Fruit fly (Drosophila melanogaster) whole organism, pupa: ENCODE results near the gene Gr39b.

Experiments used
- CG10348 ChIP-seq: fragments of 200-800 bp; sonication (Bioruptor generic); IDR thresholded peaks from 2 replicates; pipeline ENCODE4 v1.3.6; 2022; ENCODE audit warnings: missing biosample characterization, missing genetic modification characterization
- CG12605 ChIP-seq: fragments of 200-800 bp; sonication (Bioruptor generic); IDR thresholded peaks from 2 replicates; pipeline ENCODE4 v1.3.6; 2022; ENCODE audit warnings: missing biosample characterization, missing genetic modification characterization
- CG13204 ChIP-seq: fragments of 200-800 bp; sonication (Bioruptor generic); optimal IDR thresholded peaks from 2 replicates; lab custom pipeline; 2018; ENCODE audit warnings: missing biosample characterization, mild to moderate bottlenecking, missing genetic modification characterization, moderate library complexity
- CG14655 ChIP-seq: fragments of 200-800 bp; sonication (Bioruptor generic); optimal IDR thresholded peaks from 3 replicates; lab custom pipeline; 2017; ENCODE audit warnings: mild to moderate bottlenecking, missing biosample characterization, missing genetic modification reagents, missing genetic modification characterization
- CG15710 ChIP-seq: fragments of 200-800 bp; sonication (Bioruptor generic); optimal IDR thresholded peaks from 2 replicates; lab custom pipeline; 2018; ENCODE audit warnings: missing biosample characterization, mild to moderate bottlenecking, missing genetic modification characterization, moderate library complexity
- CG17806 ChIP-seq: fragments of 200-800 bp; sonication (Bioruptor generic); optimal IDR thresholded peaks from 2 replicates; lab custom pipeline; 2018; ENCODE audit warnings: missing biosample characterization, mild to moderate bottlenecking, missing genetic modification characterization, moderate library complexity
- CG32121 ChIP-seq: fragments of 200-800 bp; sonication (Bioruptor generic); IDR thresholded peaks from 2 replicates; pipeline ENCODE4 v1.3.6; 2022; ENCODE audit warnings: missing biosample characterization, missing genetic modification characterization
- CG34367 ChIP-seq: fragments of 200-800 bp; sonication (Bioruptor generic); optimal IDR thresholded peaks from 2 replicates; lab custom pipeline; 2018; ENCODE audit warnings: missing biosample characterization, mild to moderate bottlenecking, missing genetic modification characterization
- CG4496 ChIP-seq: fragments of 200-800 bp; sonication (Bioruptor generic); IDR thresholded peaks from 3 replicates; pipeline ENCODE4 v1.3.6; 2022; ENCODE audit warnings: missing biosample characterization, missing genetic modification characterization
- CG8159 ChIP-seq: fragments of 200-800 bp; sonication (Bioruptor generic); optimal IDR thresholded peaks from 3 replicates; lab custom pipeline; 2018; ENCODE audit warnings: missing biosample characterization, mild to moderate bottlenecking, missing genetic modification characterization, moderate library complexity
- CG8301 ChIP-seq: fragments of 200-800 bp; sonication (Bioruptor generic); optimal IDR thresholded peaks from 2 replicates; lab custom pipeline; 2018; ENCODE audit warnings: missing biosample characterization, mild to moderate bottlenecking, missing genetic modification characterization
- CG9948 ChIP-seq: fragments of 200-800 bp; sonication (Bioruptor generic); optimal IDR thresholded peaks from 2 replicates; lab custom pipeline; 2018; ENCODE audit warnings: missing biosample characterization, mild to moderate bottlenecking, missing genetic modification characterization, moderate library complexity
- D1 ChIP-seq: fragments of 200-800 bp; sonication (Bioruptor generic); optimal IDR thresholded peaks from 2 replicates; lab custom pipeline; 2018; ENCODE audit warnings: missing biosample characterization, mild to moderate bottlenecking, missing genetic modification characterization, moderate library complexity
- EcR ChIP-seq: fragments of 200-800 bp; sonication (Bioruptor generic); optimal IDR thresholded peaks from 3 replicates; lab custom pipeline; 2019; ENCODE audit warnings: missing biosample characterization, missing genetic modification characterization, mild to moderate bottlenecking, moderate library complexity, missing genetic modification reagents
- Ets98B ChIP-seq: fragments of 200-800 bp; sonication (Bioruptor generic); IDR thresholded peaks from 2 replicates; pipeline ENCODE4 v1.3.6; 2022; ENCODE audit warnings: missing biosample characterization, missing genetic modification characterization
- Pif1A ChIP-seq: fragments of 200-800 bp; sonication (Bioruptor generic); optimal IDR thresholded peaks from 3 replicates; lab custom pipeline; 2016; ENCODE audit warnings: missing biosample characterization, missing genetic modification characterization
- Pif1B ChIP-seq: fragments of 200-800 bp; sonication (Bioruptor generic); optimal IDR thresholded peaks from 3 replicates; lab custom pipeline; 2016; ENCODE audit warnings: missing biosample characterization, missing genetic modification characterization
- Snoo ChIP-seq: fragments of 200-800 bp; sonication (Bioruptor generic); optimal IDR thresholded peaks from 3 replicates; lab custom pipeline; 2017; ENCODE audit warnings: missing biosample characterization, mild to moderate bottlenecking, missing genetic modification characterization, inconsistent platforms
- fd96Ca ChIP-seq: fragments of 200-800 bp; sonication (Bioruptor generic); IDR thresholded peaks from 3 replicates; pipeline ENCODE4 v1.3.6; 2022; ENCODE audit warnings: missing biosample characterization, missing genetic modification characterization
- gl ChIP-seq: fragments of 200-800 bp; sonication (Bioruptor generic); optimal IDR thresholded peaks from 2 replicates; lab custom pipeline; 2018; ENCODE audit warnings: missing biosample characterization, mild to moderate bottlenecking, missing genetic modification characterization
- rn ChIP-seq: fragments of 200-800 bp; sonication (Bioruptor generic); IDR thresholded peaks from 2 replicates; pipeline ENCODE4 v1.3.6; 2022; ENCODE audit warnings: missing biosample characterization, missing genetic modification characterization

Gr39b gene

DNA sequence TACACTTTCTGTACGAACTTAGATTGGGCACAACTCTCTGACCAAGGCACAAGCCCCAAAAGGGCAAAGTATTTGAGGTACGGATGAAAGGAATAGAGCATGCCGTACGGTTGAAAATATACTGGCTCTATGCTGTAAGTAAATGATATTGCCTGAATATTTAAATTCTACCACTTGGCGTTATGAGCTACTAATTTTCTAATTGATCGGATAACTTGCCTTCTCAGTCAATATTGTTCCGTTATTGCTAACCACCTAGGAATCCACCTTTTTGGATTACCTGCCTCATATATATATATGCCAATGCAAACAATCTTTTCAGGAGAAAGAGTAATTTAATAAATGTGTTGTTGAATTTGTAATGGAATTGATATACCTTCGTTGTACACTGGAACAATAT is at the start of gene Gr39b:
Gene Gr39b, minus strand, starts transcription at position 101 of the 400 bp plus-strand sequence.
- no peak for TF ChIP-seq CG10348 (GFP tag; lab: Robert Waterston, UW)
- no peak for TF ChIP-seq Pif1B (GFP tag; lab: Kevin White, UChicago)
- no peak for TF ChIP-seq rn (GFP tag; lab: Robert Waterston, UW)
- no peak for TF ChIP-seq CG34367 (tag; lab: Kevin White, UChicago)
- TF ChIP-seq fd96Ca (GFP tag; lab: Robert Waterston, UW), result no peak
- TF ChIP-seq CG17806 (tag; lab: Kevin White, UChicago), result no peak
- no peak for TF ChIP-seq CG12605
- TF ChIP-seq gl, result no peak
- TF ChIP-seq CG15710, result no peak

DNA sequence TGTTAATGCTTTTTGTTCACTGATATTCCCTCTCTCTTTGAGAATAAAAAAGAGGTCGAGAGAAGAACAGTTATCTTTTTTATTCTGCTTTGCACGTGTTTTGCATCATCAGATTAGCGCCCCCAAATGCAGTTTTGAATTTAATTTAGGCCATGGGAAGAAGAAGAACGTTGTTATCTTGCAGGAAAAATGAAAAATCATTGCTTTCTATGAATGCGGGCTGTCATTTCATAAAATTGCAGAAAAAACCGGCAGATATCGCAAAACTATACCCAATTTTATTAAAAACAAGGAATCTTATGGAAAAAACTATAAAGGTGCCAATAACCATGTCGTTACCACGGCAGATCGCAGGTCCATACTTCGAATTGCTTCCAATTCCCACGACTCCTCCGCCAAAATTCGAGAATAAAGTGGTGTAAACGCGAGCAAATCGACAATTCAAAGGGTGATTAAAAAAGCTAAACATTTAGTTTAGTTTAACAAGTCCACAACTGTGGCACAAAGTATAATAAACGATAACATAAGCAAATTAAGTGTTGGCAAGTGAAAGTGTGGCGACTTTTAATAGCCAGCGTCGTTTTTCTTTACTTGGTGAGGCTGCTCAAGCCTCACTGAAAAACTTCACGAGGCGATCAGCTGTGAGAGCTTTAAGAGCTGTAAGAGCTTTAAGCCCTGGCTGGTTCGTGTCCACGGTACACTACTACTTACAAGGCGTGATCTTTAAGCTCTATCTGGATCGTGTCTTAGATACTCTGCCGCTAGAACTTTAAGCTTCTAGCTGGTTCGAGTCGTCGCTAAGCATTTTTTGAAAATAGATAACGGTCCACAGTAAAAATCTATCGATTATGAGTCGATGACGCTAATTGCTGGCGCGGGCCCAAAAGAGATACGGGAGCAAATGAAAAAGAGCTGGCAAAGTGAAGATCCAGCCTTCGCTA is 27.5 kb upstream of the Gr39b start:
- TF ChIP-seq D1 (peak; percentile 34), CG9948 (tag; lab: Kevin White, UChicago) (no peak)

DNA sequence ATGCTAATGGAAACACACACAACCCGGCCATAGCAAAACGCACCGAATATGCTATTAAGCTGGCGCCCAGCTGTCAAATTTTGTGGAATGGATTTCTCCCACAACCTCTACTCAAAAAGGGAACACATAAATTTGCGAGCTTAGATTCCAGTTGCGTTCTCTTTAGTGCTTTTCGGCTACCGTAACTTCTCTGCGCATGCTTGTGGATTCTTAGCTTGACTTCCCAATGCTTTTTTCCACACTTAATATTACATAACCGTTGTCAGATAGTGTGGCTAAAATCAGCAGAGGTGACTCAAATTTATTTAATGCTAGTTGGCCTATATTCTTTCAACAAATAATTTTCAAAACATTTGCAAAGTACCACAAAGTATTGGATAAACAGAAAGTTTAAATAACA is 11.9 kb upstream of the Gr39b start:
- TF ChIP-seq CG14655 (GFP tag; lab: Kevin White, UChicago) (no peak), Pif1A (no peak), CG9948 (tag; lab: Kevin White, UChicago) (no peak)

DNA sequence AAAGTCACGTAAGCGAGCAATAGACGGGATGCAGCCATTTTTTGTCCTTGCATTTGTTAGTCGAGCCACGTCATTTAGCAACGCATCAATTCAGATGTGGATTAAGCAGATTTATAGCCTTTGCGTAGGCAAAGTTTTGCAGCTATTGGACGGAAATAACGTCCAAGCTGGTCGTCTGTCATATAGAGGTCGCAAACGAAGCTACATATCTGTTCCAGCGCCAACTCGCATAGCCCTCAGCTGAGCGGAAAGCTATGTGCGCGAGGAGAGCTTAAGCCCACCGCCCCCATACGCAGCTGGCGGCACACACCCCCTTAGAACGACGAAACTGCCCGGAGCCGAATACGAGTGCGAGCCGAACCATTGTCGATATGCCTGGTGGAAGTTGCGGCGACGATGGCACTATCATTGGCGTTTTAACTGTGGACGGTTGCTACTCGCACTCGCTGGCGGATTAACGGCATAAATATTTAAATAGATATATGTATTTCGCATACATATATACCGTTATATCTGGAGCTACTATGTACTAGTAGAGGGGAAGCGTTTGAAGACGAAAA is 10.4 kb upstream of the Gr39b start, which contains the start of gene nrv3:
Gene nrv3, plus strand, starts transcription at position 211 of the 560 bp plus-strand sequence.
- TF ChIP-seq CG8301 (tag; lab: Kevin White, UChicago), result no peak
- no peak for TF ChIP-seq CG10348 (GFP tag; lab: Robert Waterston, UW)
- no peak for TF ChIP-seq CG34367 (tag; lab: Kevin White, UChicago)
- no peak for TF ChIP-seq CG17806 (tag; lab: Kevin White, UChicago)
- TF ChIP-seq fd96Ca (GFP tag; lab: Robert Waterston, UW), result no peak
- TF ChIP-seq Pif1A, result no peak
- TF ChIP-seq Snoo (tag; lab: Kevin White, UChicago), result no peak
- TF ChIP-seq CG13204 (GFP tag; lab: Kevin White, UChicago), result no peak
- no peak for TF ChIP-seq EcR (GFP tag; lab: Kevin White, UChicago)
- TF ChIP-seq, all 21 proteins: peak for 0

DNA sequence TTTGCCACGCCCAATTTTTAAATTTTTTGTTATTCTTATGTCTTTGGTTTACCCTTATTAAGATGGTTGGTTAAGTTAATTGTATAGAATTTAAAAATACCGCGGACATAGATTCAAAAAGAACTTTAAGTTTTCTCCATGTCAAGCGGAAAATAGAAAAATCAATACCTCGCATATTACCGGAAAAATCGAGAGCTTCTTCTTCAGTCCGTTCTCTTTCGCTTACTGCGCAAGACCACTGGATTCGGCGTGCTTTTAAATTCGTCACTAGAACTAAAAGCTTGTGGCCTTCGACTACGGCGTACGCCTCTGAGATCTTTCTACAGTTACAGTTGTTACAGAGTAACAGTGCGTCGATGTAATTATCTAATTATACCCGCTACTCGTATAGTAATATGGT is 8.5 kb upstream of the Gr39b start:
- TF ChIP-seq Pif1A, result no peak
- TF ChIP-seq rn (GFP tag; lab: Robert Waterston, UW), result no peak
- TF ChIP-seq CG8301 (tag; lab: Kevin White, UChicago), result no peak
- TF ChIP-seq CG32121 (GFP tag; lab: Robert Waterston, UW), result no peak
- TF ChIP-seq CG10348 (GFP tag; lab: Robert Waterston, UW), result no peak
- TF ChIP-seq CG15710, result no peak
- no peak for TF ChIP-seq CG17806 (tag; lab: Kevin White, UChicago)
- TF ChIP-seq gl, result no peak

DNA sequence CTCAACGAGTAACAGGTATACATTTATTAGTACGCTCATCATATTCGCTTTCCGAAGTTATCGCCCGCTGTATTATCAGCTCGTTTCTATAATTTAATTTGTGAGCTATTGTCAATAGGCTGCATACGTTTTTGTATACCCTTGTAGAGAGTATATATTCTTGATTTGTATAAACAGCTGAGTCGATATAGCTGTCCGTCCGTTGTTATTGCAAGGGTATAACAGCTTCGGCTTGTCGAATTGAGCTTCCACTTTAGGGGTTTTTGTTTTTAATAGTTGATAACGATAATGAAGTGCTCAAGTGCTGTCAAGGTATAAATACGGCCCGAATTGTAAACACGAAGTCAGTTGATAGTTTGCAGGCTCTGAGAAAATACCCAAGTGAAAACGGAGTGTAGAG is 1.4 kb upstream of the Gr39b start, which contains the start of gene CG8665:
Gene CG8665, plus strand, starts transcription at position 342 of the 400 bp plus-strand sequence.
- TF ChIP-seq CG17806 (tag; lab: Kevin White, UChicago), result no peak
- TF ChIP-seq Ets98B, result no peak
- TF ChIP-seq Pif1B (GFP tag; lab: Kevin White, UChicago), result peak; percentile 7
- no peak for TF ChIP-seq Pif1A
- peak; percentile 2 for TF ChIP-seq CG8159 (tag; lab: Kevin White, UChicago)
- no peak for TF ChIP-seq Snoo (tag; lab: Kevin White, UChicago)
- no peak for TF ChIP-seq CG15710
- TF ChIP-seq CG14655 (GFP tag; lab: Kevin White, UChicago), result no peak
- no peak for TF ChIP-seq CG9948 (tag; lab: Kevin White, UChicago)
- TF ChIP-seq CG4496 (GFP tag; lab: Robert Waterston, UW), result no peak
- no peak for TF ChIP-seq CG10348 (GFP tag; lab: Robert Waterston, UW)
- no peak for TF ChIP-seq rn (GFP tag; lab: Robert Waterston, UW)
- no peak for TF ChIP-seq CG8301 (tag; lab: Kevin White, UChicago)
- TF ChIP-seq EcR (GFP tag; lab: Kevin White, UChicago), result no peak
- TF ChIP-seq CG12605, result no peak

DNA sequence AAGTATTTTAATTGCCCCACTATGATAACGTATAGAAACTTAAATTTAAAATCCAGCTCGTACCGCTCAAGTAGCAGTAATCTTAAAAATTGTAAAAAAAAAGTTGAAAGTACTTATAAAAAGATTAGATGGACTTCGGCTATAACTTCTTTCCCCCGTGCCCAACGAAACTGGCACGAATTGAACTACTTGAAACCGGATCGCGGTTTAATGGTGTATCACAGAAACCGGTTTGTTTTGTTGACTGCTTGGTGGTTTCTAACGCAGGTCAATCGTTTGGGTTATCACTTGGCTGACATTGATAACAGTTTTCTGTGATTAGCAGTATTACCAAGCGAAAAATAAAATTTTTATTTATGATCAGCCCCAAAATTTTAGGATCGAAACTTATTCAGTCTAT is 2.2 kb downstream of the Gr39b start:
- TF ChIP-seq Snoo (tag; lab: Kevin White, UChicago), result no peak
- TF ChIP-seq CG13204 (GFP tag; lab: Kevin White, UChicago), result no peak
- TF ChIP-seq CG4496 (GFP tag; lab: Robert Waterston, UW), result no peak
- TF ChIP-seq CG8159 (tag; lab: Kevin White, UChicago), result no peak
- no peak for TF ChIP-seq rn (GFP tag; lab: Robert Waterston, UW)
- no peak for TF ChIP-seq CG14655 (GFP tag; lab: Kevin White, UChicago)
- no peak for TF ChIP-seq fd96Ca (GFP tag; lab: Robert Waterston, UW)
- TF ChIP-seq EcR (GFP tag; lab: Kevin White, UChicago), result no peak
- no peak for TF ChIP-seq Ets98B
- TF ChIP-seq CG9948 (tag; lab: Kevin White, UChicago), result no peak
- TF ChIP-seq CG34367 (tag; lab: Kevin White, UChicago), result no peak
- no peak for TF ChIP-seq CG12605
- TF ChIP-seq CG8301 (tag; lab: Kevin White, UChicago), result no peak
- TF ChIP-seq CG17806 (tag; lab: Kevin White, UChicago), result no peak
- no peak for TF ChIP-seq CG15710
